Fruit fly (Drosophila melanogaster): ENCODE measurements around the gene CG14322.

CG14322 gene

dm6 chr3R:17655040-17655439 lies 7.6 kb downstream of the CG14322 start:
- no peak for TF ChIP-seq CG17801 (GFP tag; optimal IDR thresholded peaks at IDR 0.05; ENCODE audit: partially characterized antibody)

dm6 chr3R:17656923-17657322 lies 9.4 kb downstream of the CG14322 start:
- no peak for TF ChIP-seq CG17801 (GFP tag; optimal IDR thresholded peaks at IDR 0.05; ENCODE audit: partially characterized antibody)

- no peak for TF ChIP-seq CG17801 (GFP tag; optimal IDR thresholded peaks at IDR 0.05; ENCODE audit: partially characterized antibody)
Observed at dm6 chr3R:17666061-17666796, 18.8 kb downstream of the CG14322 start.

- no peak for TF ChIP-seq CG17801 (GFP tag; optimal IDR thresholded peaks at IDR 0.05; ENCODE audit: partially characterized antibody)
Observed at dm6 chr3R:17666797-17667156, 19.3 kb downstream of the CG14322 start.

dm6 chr3R:17667279-17667678 lies 19.8 kb downstream of the CG14322 start, which contains the start of gene CG45045:
Gene CG45045 (plus strand): TSS chr3R:17667572.
- TF ChIP-seq CG17801 (GFP tag; optimal IDR thresholded peaks at IDR 0.05; ENCODE audit: partially characterized antibody) = no peak

- no peak for TF ChIP-seq CG17801 (GFP tag; optimal IDR thresholded peaks at IDR 0.05; ENCODE audit: partially characterized antibody)
Observed at dm6 chr3R:17667987-17668386, 20.5 kb downstream of the CG14322 start.

- no peak for TF ChIP-seq CG17801 (GFP tag; optimal IDR thresholded peaks at IDR 0.05; ENCODE audit: partially characterized antibody)
Observed at dm6 chr3R:17670202-17670856, 22.9 kb downstream of the CG14322 start.

dm6 chr3R:17670857-17671336 lies 23.4 kb downstream of the CG14322 start, which contains the start of the genes CG7523 and Mps1:
Gene CG7523 (minus strand): TSS chr3R:17670895.
Gene Mps1 (plus strand): TSS chr3R:17671271.
- no peak for TF ChIP-seq CG17801 (GFP tag; optimal IDR thresholded peaks at IDR 0.05; ENCODE audit: partially characterized antibody)

- TF ChIP-seq CG17801 (GFP tag; optimal IDR thresholded peaks at IDR 0.05; ENCODE audit: partially characterized antibody) = peak; percentile 4
Observed at dm6 chr3R:17678138-17678873, 30.8 kb downstream of the CG14322 start.

- TF ChIP-seq CG17801 (GFP tag; optimal IDR thresholded peaks at IDR 0.05; ENCODE audit: partially characterized antibody) = peak; percentile 90
Observed at dm6 chr3R:17679368-17679997, 32.0 kb downstream of the CG14322 start.

- no peak for TF ChIP-seq CG17801 (GFP tag; optimal IDR thresholded peaks at IDR 0.05; ENCODE audit: partially characterized antibody)
Observed at dm6 chr3R:17680268-17680638, 32.8 kb downstream of the CG14322 start.

- no peak for TF ChIP-seq CG17801 (GFP tag; optimal IDR thresholded peaks at IDR 0.05; ENCODE audit: partially characterized antibody)
Observed at dm6 chr3R:17680639-17681302, 33.3 kb downstream of the CG14322 start.

dm6 chr3R:17681611-17682243 lies 34.2 kb downstream of the CG14322 start:
- no peak for TF ChIP-seq CG17801 (GFP tag; optimal IDR thresholded peaks at IDR 0.05; ENCODE audit: partially characterized antibody)

- peak; percentile 30 for TF ChIP-seq CG17801 (GFP tag; optimal IDR thresholded peaks at IDR 0.05; ENCODE audit: partially characterized antibody)
Observed at dm6 chr3R:17682244-17682773, 34.8 kb downstream of the CG14322 start, which contains the start of the genes alt and CG7655. Gene alt (minus strand): TSS chr3R:17682515. Gene CG7655 (plus strand): TSS chr3R:17682669.

All from ovary, adult (tissue).